Worm (Caenorhabditis elegans): ENCODE data around the gene F14D7.6.

The F14D7.6 gene

ce11 chrV:14320246-14320645, 19.0 kb downstream of the F14D7.6 start, which contains the start of gene F47B8.14:
Gene F47B8.14 (plus strand): TSS chrV:14320546.
- no peak for TF ChIP-seq tab-1 (GFP tag; IDR thresholded peaks at IDR 0.05)
- TF ChIP-seq cog-1 (tag; optimal IDR thresholded peaks at IDR 0.05) = no peak
- no peak for TF ChIP-seq klf-2 (GFP tag; conservative IDR thresholded peaks at IDR 0.05)

- no peak for TF ChIP-seq ref-1 (GFP tag; conservative IDR thresholded peaks at IDR 0.05)
- no peak for TF ChIP-seq flt-1 (GFP tag; IDR thresholded peaks at IDR 0.05)
- no peak for TF ChIP-seq T22C8.4 (GFP tag; IDR thresholded peaks at IDR 0.05)
- no peak for TF ChIP-seq ztf-29 (GFP tag; IDR thresholded peaks at IDR 0.05)
- no peak for TF ChIP-seq cog-1 (tag; optimal IDR thresholded peaks at IDR 0.05)
- TF ChIP-seq klf-2 (GFP tag; conservative IDR thresholded peaks at IDR 0.05) = no peak
Observed at ce11 chrV:14320730-14321319, 19.6 kb downstream of the F14D7.6 start.

- TF ChIP-seq ref-1 (GFP tag; conservative IDR thresholded peaks at IDR 0.05) (no peak), flt-1 (GFP tag; IDR thresholded peaks at IDR 0.05) (no peak), cog-1 (tag; optimal IDR thresholded peaks at IDR 0.05) (no peak)
Observed at ce11 chrV:14322743-14323142, 21.5 kb downstream of the F14D7.6 start, which contains the start of gene F47B8.3. Gene F47B8.3 (minus strand): TSS chrV:14323003.

ce11 chrV:14324502-14325467, 23.6 kb downstream of the F14D7.6 start, which contains the start of the genes F47B8.4 and F47B8.18:
Gene F47B8.4 (minus strand): TSS chrV:14324673.
Gene F47B8.18 (minus strand): TSS chrV:14325464.
- TF ChIP-seq tab-1 (GFP tag; IDR thresholded peaks at IDR 0.05) (no peak), T22C8.4 (GFP tag; IDR thresholded peaks at IDR 0.05) (no peak), ztf-29 (GFP tag; IDR thresholded peaks at IDR 0.05) (no peak), ref-1 (GFP tag; conservative IDR thresholded peaks at IDR 0.05) (no peak)

ce11 chrV:14327776-14328175, 26.6 kb downstream of the F14D7.6 start, which contains the start of gene F47B8.5:
Gene F47B8.5 (minus strand): TSS chrV:14327876.
- TF ChIP-seq tab-1 (GFP tag; IDR thresholded peaks at IDR 0.05) = no peak
- no peak for TF ChIP-seq ztf-29 (GFP tag; IDR thresholded peaks at IDR 0.05)

ce11 chrV:14328806-14329205, 27.6 kb downstream of the F14D7.6 start, which contains the start of gene pepm-1:
Gene pepm-1 (plus strand): TSS chrV:14329106.
- TF ChIP-seq tab-1 (GFP tag; IDR thresholded peaks at IDR 0.05) = no peak
- TF ChIP-seq ztf-29 (GFP tag; IDR thresholded peaks at IDR 0.05) = no peak
- no peak for TF ChIP-seq med-1 (GFP tag; optimal IDR thresholded peaks at IDR 0.05; ENCODE audit: insufficient read depth)
- TF ChIP-seq ref-1 (GFP tag; conservative IDR thresholded peaks at IDR 0.05) = no peak
- no peak for TF ChIP-seq klf-2 (GFP tag; conservative IDR thresholded peaks at IDR 0.05)
- no peak for TF ChIP-seq flt-1 (GFP tag; IDR thresholded peaks at IDR 0.05)
- TF ChIP-seq ztf-23 (GFP tag; IDR thresholded peaks at IDR 0.05) = no peak
- no peak for TF ChIP-seq T22C8.4 (GFP tag; IDR thresholded peaks at IDR 0.05)
- TF ChIP-seq cog-1 (tag; optimal IDR thresholded peaks at IDR 0.05) = no peak

ce11 chrV:14331477-14331876, 30.3 kb downstream of the F14D7.6 start, which contains the start of gene F47B8.8:
Gene F47B8.8 (plus strand): TSS chrV:14331733.
- TF ChIP-seq T22C8.4 (GFP tag; IDR thresholded peaks at IDR 0.05) (no peak), tab-1 (GFP tag; IDR thresholded peaks at IDR 0.05) (no peak), ztf-29 (GFP tag; IDR thresholded peaks at IDR 0.05) (no peak), med-1 (GFP tag; optimal IDR thresholded peaks at IDR 0.05; ENCODE audit: insufficient read depth) (no peak), flt-1 (GFP tag; IDR thresholded peaks at IDR 0.05) (no peak), ref-1 (GFP tag; conservative IDR thresholded peaks at IDR 0.05) (no peak), cog-1 (tag; optimal IDR thresholded peaks at IDR 0.05) (no peak), klf-2 (GFP tag; conservative IDR thresholded peaks at IDR 0.05) (no peak), ztf-23 (GFP tag; IDR thresholded peaks at IDR 0.05) (no peak)

- TF ChIP-seq flt-1 (GFP tag; IDR thresholded peaks at IDR 0.05) (no peak), ztf-23 (GFP tag; IDR thresholded peaks at IDR 0.05) (no peak)
Observed at ce11 chrV:14333116-14333515, 31.9 kb downstream of the F14D7.6 start, which contains the start of gene srm-4. Gene srm-4 (plus strand): TSS chrV:14333416.

- no peak for TF ChIP-seq klf-2 (GFP tag; conservative IDR thresholded peaks at IDR 0.05)
- TF ChIP-seq T22C8.4 (GFP tag; IDR thresholded peaks at IDR 0.05) = no peak
- no peak for TF ChIP-seq ztf-29 (GFP tag; IDR thresholded peaks at IDR 0.05)
Observed at ce11 chrV:14334901-14335300, 33.7 kb downstream of the F14D7.6 start, which contains the start of gene srm-5. Gene srm-5 (plus strand): TSS chrV:14335201.

ce11 chrV:14336655-14337054, 35.4 kb downstream of the F14D7.6 start, which contains the start of gene srm-6:
Gene srm-6 (plus strand): TSS chrV:14336955.
- no peak for TF ChIP-seq flt-1 (GFP tag; IDR thresholded peaks at IDR 0.05)
- no peak for TF ChIP-seq ztf-23 (GFP tag; IDR thresholded peaks at IDR 0.05)
- TF ChIP-seq cog-1 (tag; optimal IDR thresholded peaks at IDR 0.05) = no peak
- TF ChIP-seq med-1 (GFP tag; optimal IDR thresholded peaks at IDR 0.05; ENCODE audit: insufficient read depth) = no peak
- no peak for TF ChIP-seq tab-1 (GFP tag; IDR thresholded peaks at IDR 0.05)

Measured in whole organism, midembryonic.